Fruit fly (Drosophila melanogaster): ENCODE results near the gene dtn.

DNA sequence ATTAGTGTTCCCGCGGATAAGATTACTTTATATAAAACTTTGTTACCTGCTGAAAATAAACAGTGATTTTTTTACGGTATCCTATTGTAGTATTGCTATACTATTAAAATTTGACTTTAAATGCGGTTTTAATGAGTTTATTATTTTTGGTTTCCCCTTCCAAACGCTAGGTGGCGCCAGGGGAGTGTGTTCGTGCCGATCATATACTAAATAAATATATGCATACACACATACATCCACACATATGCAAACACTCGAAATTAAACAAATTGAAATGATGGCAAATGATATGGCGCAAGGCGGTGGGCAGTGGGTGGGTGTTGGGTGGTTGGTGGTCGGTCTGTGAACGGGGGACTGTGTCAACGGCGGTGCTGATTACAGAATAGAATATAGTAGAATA, 28.3 kb downstream of the dtn start:
- no peak for TF ChIP-seq EcR (GFP tag; optimal IDR thresholded peaks at IDR 0.05)
- no peak for TF ChIP-seq pan (optimal IDR thresholded peaks at IDR 0.05)
- no peak for TF ChIP-seq usp (GFP tag; optimal IDR thresholded peaks at IDR 0.05)
